Fruit fly (Drosophila melanogaster) whole organism, embryonic: ENCODE results near the gene CG14440.
A peak's percentile ranks its signal among the peaks of the same experiment; 100 is the strongest.

Source experiments
- Adf1 ChIP-seq: fragments of 200-800 bp; sonication (Bioruptor generic); IDR thresholded peaks from 2 replicates; pipeline ENCODE4 v1.3.6; 2022; ENCODE audit warnings: missing biosample characterization, missing genetic modification characterization
- Atf-2 ChIP-seq: fragments of 200-800 bp; sonication (Bioruptor generic); optimal IDR thresholded peaks from 2 replicates; lab custom pipeline; 2016; ENCODE audit warnings: missing biosample characterization, missing genetic modification characterization
- Atf6 ChIP-seq: fragments of 200-800 bp; sonication (Bioruptor generic); IDR thresholded peaks from 2 replicates; pipeline ENCODE4 v1.3.6; 2022; ENCODE audit warnings: missing biosample characterization, missing genetic modification characterization
- CG11456 ChIP-seq: fragments of 200-800 bp; sonication (Bioruptor generic); IDR thresholded peaks from 3 replicates; pipeline ENCODE4 v1.3.6; 2022; ENCODE audit warnings: missing biosample characterization, missing genetic modification characterization
- CG11560 ChIP-seq: fragments of 200-800 bp; sonication (Bioruptor generic); IDR thresholded peaks from 3 replicates; pipeline ENCODE4 v1.3.6; 2022; ENCODE audit warnings: missing biosample characterization, missing genetic modification characterization
- CG12104 ChIP-seq: fragments of 200-800 bp; sonication (Bioruptor generic); optimal IDR thresholded peaks from 3 replicates; lab custom pipeline; 2016; ENCODE audit warnings: missing biosample characterization, missing genetic modification characterization
- CG12219 ChIP-seq: fragments of 200-800 bp; sonication (Bioruptor generic); optimal IDR thresholded peaks from 3 replicates; lab custom pipeline; 2018; ENCODE audit warnings: missing biosample characterization, mild to moderate bottlenecking, missing genetic modification characterization
- CG15011 ChIP-seq: fragments of 200-800 bp; sonication (Bioruptor generic); optimal IDR thresholded peaks from 3 replicates; lab custom pipeline; 2018; ENCODE audit warnings: missing biosample characterization, mild to moderate bottlenecking, missing genetic modification characterization
- CG15073 ChIP-seq: fragments of 200-800 bp; sonication (Bioruptor generic); optimal IDR thresholded peaks from 2 replicates; lab custom pipeline; 2016; ENCODE audit warnings: missing biosample characterization, missing genetic modification characterization
- CG17568 ChIP-seq: fragments of 200-800 bp; sonication (Bioruptor generic); optimal IDR thresholded peaks from 2 replicates; lab custom pipeline; 2018; ENCODE audit warnings: missing biosample characterization, mild to moderate bottlenecking, missing genetic modification characterization, moderate library complexity
- CG43689 ChIP-seq: fragments of 200-800 bp; sonication (Bioruptor generic); IDR thresholded peaks from 2 replicates; pipeline ENCODE4 v1.3.6; 2022; ENCODE audit warnings: missing biosample characterization, missing genetic modification characterization
- CG6813 ChIP-seq: fragments of 200-800 bp; sonication (Bioruptor generic); optimal IDR thresholded peaks from 2 replicates; lab custom pipeline; 2017; ENCODE audit warnings: missing biosample characterization, missing genetic modification characterization, mild to moderate bottlenecking, moderate library complexity, missing genetic modification reagents
- CG7271 ChIP-seq: fragments of 200-800 bp; sonication (Bioruptor generic); optimal IDR thresholded peaks from 2 replicates; lab custom pipeline; 2018; ENCODE audit warnings: missing biosample characterization, mild to moderate bottlenecking, missing genetic modification characterization, moderate library complexity
- CG7372 ChIP-seq: fragments of 200-800 bp; sonication (Bioruptor generic); IDR thresholded peaks from 2 replicates; pipeline ENCODE4 v1.3.6; 2022; ENCODE audit warnings: missing biosample characterization, missing genetic modification characterization
- CG7987 ChIP-seq: fragments of 200-800 bp; sonication (Bioruptor generic); optimal IDR thresholded peaks from 2 replicates; lab custom pipeline; 2018; ENCODE audit warnings: missing biosample characterization, mild to moderate bottlenecking, missing genetic modification characterization, moderate library complexity
- CG8944 ChIP-seq: fragments of 200-800 bp; sonication (Bioruptor generic); optimal IDR thresholded peaks from 3 replicates; lab custom pipeline; 2016; ENCODE audit warnings: missing biosample characterization, missing genetic modification characterization
- CG9797 ChIP-seq: fragments of 200-800 bp; sonication (Bioruptor generic); optimal IDR thresholded peaks from 3 replicates; lab custom pipeline; 2018; ENCODE audit warnings: missing biosample characterization, mild to moderate bottlenecking, missing genetic modification characterization
- CG9876 ChIP-seq: fragments of 200-800 bp; sonication (Bioruptor generic); optimal IDR thresholded peaks from 2 replicates; lab custom pipeline; 2016; ENCODE audit warnings: missing biosample characterization, missing genetic modification characterization
- CTCF ChIP-seq: fragments of 200-800 bp; sonication (Bioruptor generic); optimal IDR thresholded peaks from 2 replicates; lab custom pipeline; 2017; ENCODE audit warnings: missing biosample characterization, mild to moderate bottlenecking, missing genetic modification characterization, moderate library complexity
- Dp ChIP-seq: fragments of 200-800 bp; sonication (Bioruptor generic); optimal IDR thresholded peaks from 2 replicates; lab custom pipeline; 2018; ENCODE audit warnings: missing biosample characterization, mild to moderate bottlenecking, missing genetic modification characterization, moderate library complexity
- Elba2 ChIP-seq: fragments of 200-800 bp; sonication (Bioruptor generic); optimal IDR thresholded peaks from 3 replicates; lab custom pipeline; 2016; ENCODE audit warnings: missing biosample characterization, missing genetic modification characterization
- Ets65A ChIP-seq: fragments of 200-800 bp; sonication (Bioruptor generic); peaks from one replicate; lab custom pipeline; 2016; ENCODE audit warnings: missing biosample characterization, missing genetic modification characterization
- Lhr ChIP-seq: fragments of 200-800 bp; sonication (Bioruptor generic); optimal IDR thresholded peaks from 3 replicates; lab custom pipeline; 2017; ENCODE audit warnings: mild to moderate bottlenecking, missing biosample characterization, missing genetic modification reagents, missing genetic modification characterization
- Max ChIP-seq: fragments of 200-800 bp; sonication (Bioruptor generic); optimal IDR thresholded peaks from 2 replicates; lab custom pipeline; 2016; ENCODE audit warnings: missing biosample characterization, mild to moderate bottlenecking, missing genetic modification characterization
- Nf-YA ChIP-seq: fragments of 200-800 bp; sonication (Bioruptor generic); IDR thresholded peaks from 2 replicates; pipeline ENCODE4 v1.3.6; 2022; ENCODE audit warnings: missing biosample characterization, missing genetic modification characterization
- Oaz ChIP-seq: fragments of 200-800 bp; sonication (Bioruptor generic); IDR thresholded peaks from 2 replicates; pipeline ENCODE4 v1.3.6; 2022; ENCODE audit warnings: missing biosample characterization, missing genetic modification characterization
- Optix ChIP-seq: fragments of 200-800 bp; sonication (Bioruptor generic); IDR thresholded peaks from 3 replicates; pipeline ENCODE4 v1.3.6; 2022; ENCODE audit warnings: missing biosample characterization, missing genetic modification characterization
- Poxn ChIP-seq: fragments of 200-800 bp; sonication (Bioruptor generic); IDR thresholded peaks from 2 replicates; pipeline ENCODE4 v1.3.6; 2022; ENCODE audit warnings: missing biosample characterization, missing genetic modification characterization
- Sry-β ChIP-seq: fragments of 200-800 bp; sonication (Bioruptor generic); optimal IDR thresholded peaks from 2 replicates; lab custom pipeline; 2018; ENCODE audit warnings: missing biosample characterization, mild to moderate bottlenecking, missing genetic modification characterization, moderate library complexity
- Tbp ChIP-seq: fragments of >200 bp; optimal IDR thresholded peaks from 2 replicates; lab custom pipeline; 2018; ENCODE audit warnings: missing biosample characterization, missing genetic modification characterization
- ash1 ChIP-seq: fragments of 200-800 bp; sonication (Bioruptor generic); optimal IDR thresholded peaks from 2 replicates; lab custom pipeline; 2018; ENCODE audit warnings: missing biosample characterization, mild to moderate bottlenecking, missing genetic modification characterization
- bcd ChIP-seq: fragments of 200-800 bp; sonication (Bioruptor generic); optimal IDR thresholded peaks from 2 replicates; lab custom pipeline; 2017; ENCODE audit warnings: missing biosample characterization, mild to moderate bottlenecking, missing genetic modification characterization
- ci ChIP-seq: fragments of 200-800 bp; sonication (Bioruptor generic); IDR thresholded peaks from 3 replicates; pipeline ENCODE4 v1.3.6; 2022; ENCODE audit warnings: missing biosample characterization, missing genetic modification characterization
- crc ChIP-seq: fragments of 200-800 bp; sonication (Bioruptor generic); optimal IDR thresholded peaks from 2 replicates; lab custom pipeline; 2016; ENCODE audit warnings: missing biosample characterization, missing genetic modification characterization
- croc ChIP-seq: fragments of 200-800 bp; sonication (Bioruptor generic); conservative IDR thresholded peaks from 3 replicates; pipeline ENCODE4 v1.3.6; 2022; ENCODE audit warnings: missing biosample characterization, missing genetic modification characterization
- dm ChIP-seq: fragments of 200-800 bp; sonication (Bioruptor generic); optimal IDR thresholded peaks from 3 replicates; lab custom pipeline; 2016; ENCODE audit warnings: missing biosample characterization, missing genetic modification characterization
- emc ChIP-seq: fragments of 200-800 bp; sonication (Bioruptor generic); optimal IDR thresholded peaks from 2 replicates; lab custom pipeline; 2016; ENCODE audit warnings: missing biosample characterization, missing genetic modification characterization
- fru ChIP-seq: fragments of >200 bp; optimal IDR thresholded peaks from 2 replicates; lab custom pipeline; 2017
- ftz-f1 ChIP-seq: fragments of 200-800 bp; sonication (Bioruptor generic); optimal IDR thresholded peaks from 2 replicates; lab custom pipeline; 2016; ENCODE audit warnings: missing biosample characterization, missing genetic modification characterization
- grn ChIP-seq: fragments of 200-800 bp; sonication (Bioruptor generic); optimal IDR thresholded peaks from 3 replicates; lab custom pipeline; 2017; ENCODE audit warnings: missing biosample characterization, missing genetic modification characterization
- gt ChIP-seq: fragments of 200-800 bp; sonication (Bioruptor generic); IDR thresholded peaks from 2 replicates; pipeline ENCODE4 v1.3.6; 2022; ENCODE audit warnings: missing biosample characterization, missing genetic modification characterization
- insv ChIP-seq, 2 experiments: fragments of 200-800 bp; sonication (Bioruptor generic); optimal IDR thresholded peaks; 3 replicates each; lab custom pipeline; 2016 to 2018; ENCODE audit warnings: missing biosample characterization in 2 of 2, missing genetic modification characterization in 2 of 2
- ken ChIP-seq: fragments of 200-800 bp; sonication (Bioruptor generic); IDR thresholded peaks from 3 replicates; pipeline ENCODE4 v1.3.6; 2022; ENCODE audit warnings: missing biosample characterization, missing genetic modification characterization
- kni ChIP-seq: fragments of 200-800 bp; sonication (Bioruptor generic); optimal IDR thresholded peaks from 3 replicates; lab custom pipeline; 2017; ENCODE audit warnings: mild to moderate bottlenecking, missing biosample characterization, missing genetic modification reagents, missing genetic modification characterization
- nom ChIP-seq: fragments of 200-800 bp; sonication (Bioruptor generic); optimal IDR thresholded peaks from 2 replicates; lab custom pipeline; 2017; ENCODE audit warnings: missing biosample characterization, missing genetic modification characterization, mild to moderate bottlenecking, moderate library complexity, missing genetic modification reagents
- pfk ChIP-seq: fragments of 200-800 bp; sonication (Bioruptor generic); optimal IDR thresholded peaks from 2 replicates; lab custom pipeline; 2018; ENCODE audit warnings: missing biosample characterization, mild to moderate bottlenecking, missing genetic modification characterization, moderate library complexity
- prd ChIP-seq, 3 experiments: fragments of >200 bp in 2 of 3; fragments of 200-800 bp in 1 of 3; sonication (Bioruptor generic) in 1 of 3; optimal IDR thresholded peaks in 2 of 3; IDR thresholded peaks in 1 of 3; 2 replicates in 2 of 3; 3 replicates in 1 of 3; pipeline versions ENCODE4 v1.3.6 to Lab custom; 2017 to 2022; ENCODE audit warnings: missing biosample characterization in 1 of 3, missing genetic modification characterization in 1 of 3
- row ChIP-seq: fragments of 200-800 bp; sonication (Bioruptor generic); IDR thresholded peaks from 3 replicates; pipeline ENCODE4 v1.3.6; 2022; ENCODE audit warnings: missing biosample characterization, missing genetic modification characterization
- sc ChIP-seq, 3 experiments: fragments of >200 bp in 2 of 3; fragments of 200-800 bp in 1 of 3; sonication (Bioruptor generic) in 1 of 3; optimal IDR thresholded peaks; 2 replicates in 2 of 3; 3 replicates in 1 of 3; lab custom pipeline; 2017; ENCODE audit warnings: mild to moderate bottlenecking in 1 of 3, missing biosample characterization in 1 of 3, missing genetic modification characterization in 1 of 3, missing genetic modification reagents in 1 of 3
- slp2 ChIP-seq: fragments of 200-800 bp; sonication (Bioruptor generic); optimal IDR thresholded peaks from 2 replicates; lab custom pipeline; 2016; ENCODE audit warnings: missing biosample characterization, missing genetic modification characterization
- sob ChIP-seq: fragments of 200-800 bp; sonication (Bioruptor generic); IDR thresholded peaks from 2 replicates; pipeline ENCODE4 v1.3.6; 2022; ENCODE audit warnings: missing biosample characterization, missing genetic modification characterization
- zen ChIP-seq: fragments of 200-800 bp; sonication (Bioruptor generic); optimal IDR thresholded peaks from 3 replicates; lab custom pipeline; 2018; ENCODE audit warnings: missing biosample characterization, mild to moderate bottlenecking, missing genetic modification characterization, moderate library complexity
- zfh2 ChIP-seq: fragments of 200-800 bp; sonication (Bioruptor generic); optimal IDR thresholded peaks from 2 replicates; lab custom pipeline; 2016; ENCODE audit warnings: missing biosample characterization, missing genetic modification characterization

CG14440 gene

dm6 chrX:6743192-6743591 lies 44.8 kb upstream of the CG14440 start (continued):
- TF ChIP-seq CG43689 (GFP tag; lab: Robert Waterston, UW) = no peak
- TF ChIP-seq Ets65A (GFP tag; lab: Kevin White, UChicago) = peak; percentile 23
- TF ChIP-seq pfk = no peak
- TF ChIP-seq ci (GFP tag; lab: Robert Waterston, UW) = 0 out of 3 replicates have a peak, but pooled peaks have one; percentile 30
- TF ChIP-seq Tbp (GFP tag; lab: Kevin White, UChicago) = no peak
- TF ChIP-seq fru (lab: Kevin White, UChicago) = no peak
- no peak for TF ChIP-seq Oaz (GFP tag; lab: Robert Waterston, UW)
- no peak for TF ChIP-seq Lhr (GFP tag; lab: Kevin White, UChicago)
- no peak for TF ChIP-seq zfh2 (GFP tag; lab: Kevin White, UChicago)
- peak; percentile 42 for TF ChIP-seq Elba2 (GFP tag; lab: Kevin White, UChicago)
- TF ChIP-seq CG8944 (GFP tag; lab: Kevin White, UChicago) = no peak
- no peak for TF ChIP-seq Sry-β
- TF ChIP-seq CG9876 (GFP tag; lab: Kevin White, UChicago) = no peak
- TF ChIP-seq CG7372 (GFP tag; lab: Robert Waterston, UW) = no peak
- no peak for TF ChIP-seq prd (optimal IDR thresholded peaks at IDR 0.05; lab: Kevin White, UChicago)
- TF ChIP-seq prd (GFP tag; IDR thresholded peaks at IDR 0.05; lab: Robert Waterston, UW) = 0 out of 3 replicates have a peak, but pooled peaks have one; percentile 14
- no peak for TF ChIP-seq CG11456 (GFP tag; lab: Robert Waterston, UW)
- no peak for TF ChIP-seq bcd (GFP tag; lab: Kevin White, UChicago)
- TF ChIP-seq CG12219 (GFP tag; lab: Kevin White, UChicago) = no peak
- TF ChIP-seq CTCF (GFP tag; lab: Kevin White, UChicago) = no peak
- no peak for TF ChIP-seq insv (GFP tag; optimal IDR thresholded peaks at IDR 0.05; lab: Kevin White, UChicago)
- TF ChIP-seq grn (GFP tag; lab: Kevin White, UChicago) = no peak
- no peak for TF ChIP-seq CG15011 (GFP tag; lab: Kevin White, UChicago)
- TF ChIP-seq crc (GFP tag; lab: Kevin White, UChicago) = no peak
- TF ChIP-seq Atf6 (GFP tag; lab: Robert Waterston, UW) = 0 out of 2 replicates have a peak, but pooled peaks have one; percentile 8
- TF ChIP-seq slp2 (GFP tag; lab: Kevin White, UChicago) = no peak
- TF ChIP-seq zen = no peak
- no peak for TF ChIP-seq gt (GFP tag; lab: Robert Waterston, UW)
- TF ChIP-seq CG17568 = no peak
- no peak for TF ChIP-seq sc (optimal IDR thresholded peaks at IDR 0.05; lab: Kevin White, UChicago)
- TF ChIP-seq sc (GFP tag; optimal IDR thresholded peaks at IDR 0.05; lab: Kevin White, UChicago) = no peak
- no peak for TF ChIP-seq Adf1 (GFP tag; lab: Robert Waterston, UW)
- TF ChIP-seq CG11560 = no peak
- TF ChIP-seq sob = peak; percentile 6; the same call in 1 of the 2 replicates
- no peak for TF ChIP-seq CG12104 (GFP tag; lab: Kevin White, UChicago)
- TF ChIP-seq Poxn (GFP tag; lab: Robert Waterston, UW) = no peak
- no peak for TF ChIP-seq CG15073 (GFP tag; lab: Kevin White, UChicago)
- no peak for TF ChIP-seq ftz-f1 (GFP tag; lab: Kevin White, UChicago)
- TF ChIP-seq row (GFP tag; lab: Robert Waterston, UW) = peak; percentile 33; the same call in 2 of the 3 replicates
- TF ChIP-seq kni (GFP tag; lab: Kevin White, UChicago) = no peak
- no peak for TF ChIP-seq Atf-2 (GFP tag; lab: Kevin White, UChicago)
- TF ChIP-seq CG6813 (GFP tag; lab: Kevin White, UChicago) = no peak

- TF ChIP-seq CG7271 = no peak
- TF ChIP-seq nom (GFP tag; lab: Kevin White, UChicago) = no peak
- TF ChIP-seq ash1 (GFP tag; lab: Kevin White, UChicago) = no peak
- TF ChIP-seq emc = peak; percentile 21
- TF ChIP-seq crc (GFP tag; lab: Kevin White, UChicago) = no peak
- no peak for TF ChIP-seq dm (GFP tag; lab: Kevin White, UChicago)
- TF ChIP-seq CG9797 = peak; percentile 52
- peak; percentile 95 for TF ChIP-seq Dp (GFP tag; lab: Kevin White, UChicago)
- peak; percentile 40 for TF ChIP-seq Max (GFP tag; lab: Kevin White, UChicago)
- no peak for TF ChIP-seq Nf-YA
- TF ChIP-seq croc (GFP tag; lab: Robert Waterston, UW) = no peak
- peak; percentile 44; the same call in 1 of the 3 replicates for TF ChIP-seq Optix (GFP tag; lab: Robert Waterston, UW)
- TF ChIP-seq CG7987 (GFP tag; lab: Kevin White, UChicago) = no peak
- 0 out of 3 replicates have a peak, but pooled peaks have one; percentile 36 for TF ChIP-seq ken (GFP tag; lab: Robert Waterston, UW)
- no peak for TF ChIP-seq CG15011 (GFP tag; lab: Kevin White, UChicago)
Observed at dm6 chrX:6741184-6741586, 42.8 kb upstream of the CG14440 start.
